Fruit fly (Drosophila melanogaster) whole organism, pupa: Measurements from ENCODE around the gene hop.

ENCODE experiments used
- CG10348 ChIP-seq: fragments of 200-800 bp; sonication (Bioruptor generic); IDR thresholded peaks from 2 replicates; pipeline ENCODE4 v1.3.6; 2022; ENCODE audit warnings: missing biosample characterization, missing genetic modification characterization
- CG12605 ChIP-seq: fragments of 200-800 bp; sonication (Bioruptor generic); IDR thresholded peaks from 2 replicates; pipeline ENCODE4 v1.3.6; 2022; ENCODE audit warnings: missing biosample characterization, missing genetic modification characterization
- CG13204 ChIP-seq: fragments of 200-800 bp; sonication (Bioruptor generic); optimal IDR thresholded peaks from 2 replicates; lab custom pipeline; 2018; ENCODE audit warnings: missing biosample characterization, mild to moderate bottlenecking, missing genetic modification characterization, moderate library complexity
- CG14655 ChIP-seq: fragments of 200-800 bp; sonication (Bioruptor generic); optimal IDR thresholded peaks from 3 replicates; lab custom pipeline; 2017; ENCODE audit warnings: mild to moderate bottlenecking, missing biosample characterization, missing genetic modification reagents, missing genetic modification characterization
- CG15710 ChIP-seq: fragments of 200-800 bp; sonication (Bioruptor generic); optimal IDR thresholded peaks from 2 replicates; lab custom pipeline; 2018; ENCODE audit warnings: missing biosample characterization, mild to moderate bottlenecking, missing genetic modification characterization, moderate library complexity
- CG17806 ChIP-seq: fragments of 200-800 bp; sonication (Bioruptor generic); optimal IDR thresholded peaks from 2 replicates; lab custom pipeline; 2018; ENCODE audit warnings: missing biosample characterization, mild to moderate bottlenecking, missing genetic modification characterization, moderate library complexity
- CG32121 ChIP-seq: fragments of 200-800 bp; sonication (Bioruptor generic); IDR thresholded peaks from 2 replicates; pipeline ENCODE4 v1.3.6; 2022; ENCODE audit warnings: missing biosample characterization, missing genetic modification characterization
- CG34367 ChIP-seq: fragments of 200-800 bp; sonication (Bioruptor generic); optimal IDR thresholded peaks from 2 replicates; lab custom pipeline; 2018; ENCODE audit warnings: missing biosample characterization, mild to moderate bottlenecking, missing genetic modification characterization
- CG4496 ChIP-seq: fragments of 200-800 bp; sonication (Bioruptor generic); IDR thresholded peaks from 3 replicates; pipeline ENCODE4 v1.3.6; 2022; ENCODE audit warnings: missing biosample characterization, missing genetic modification characterization
- CG8159 ChIP-seq: fragments of 200-800 bp; sonication (Bioruptor generic); optimal IDR thresholded peaks from 3 replicates; lab custom pipeline; 2018; ENCODE audit warnings: missing biosample characterization, mild to moderate bottlenecking, missing genetic modification characterization, moderate library complexity
- CG8301 ChIP-seq: fragments of 200-800 bp; sonication (Bioruptor generic); optimal IDR thresholded peaks from 2 replicates; lab custom pipeline; 2018; ENCODE audit warnings: missing biosample characterization, mild to moderate bottlenecking, missing genetic modification characterization
- CG9948 ChIP-seq: fragments of 200-800 bp; sonication (Bioruptor generic); optimal IDR thresholded peaks from 2 replicates; lab custom pipeline; 2018; ENCODE audit warnings: missing biosample characterization, mild to moderate bottlenecking, missing genetic modification characterization, moderate library complexity
- D1 ChIP-seq: fragments of 200-800 bp; sonication (Bioruptor generic); optimal IDR thresholded peaks from 2 replicates; lab custom pipeline; 2018; ENCODE audit warnings: missing biosample characterization, mild to moderate bottlenecking, missing genetic modification characterization, moderate library complexity
- EcR ChIP-seq: fragments of 200-800 bp; sonication (Bioruptor generic); optimal IDR thresholded peaks from 3 replicates; lab custom pipeline; 2019; ENCODE audit warnings: missing biosample characterization, missing genetic modification characterization, mild to moderate bottlenecking, moderate library complexity, missing genetic modification reagents
- Ets98B ChIP-seq: fragments of 200-800 bp; sonication (Bioruptor generic); IDR thresholded peaks from 2 replicates; pipeline ENCODE4 v1.3.6; 2022; ENCODE audit warnings: missing biosample characterization, missing genetic modification characterization
- Pif1A ChIP-seq: fragments of 200-800 bp; sonication (Bioruptor generic); optimal IDR thresholded peaks from 3 replicates; lab custom pipeline; 2016; ENCODE audit warnings: missing biosample characterization, missing genetic modification characterization
- Pif1B ChIP-seq: fragments of 200-800 bp; sonication (Bioruptor generic); optimal IDR thresholded peaks from 3 replicates; lab custom pipeline; 2016; ENCODE audit warnings: missing biosample characterization, missing genetic modification characterization
- Snoo ChIP-seq: fragments of 200-800 bp; sonication (Bioruptor generic); optimal IDR thresholded peaks from 3 replicates; lab custom pipeline; 2017; ENCODE audit warnings: missing biosample characterization, mild to moderate bottlenecking, missing genetic modification characterization, inconsistent platforms
- fd96Ca ChIP-seq: fragments of 200-800 bp; sonication (Bioruptor generic); IDR thresholded peaks from 3 replicates; pipeline ENCODE4 v1.3.6; 2022; ENCODE audit warnings: missing biosample characterization, missing genetic modification characterization
- gl ChIP-seq: fragments of 200-800 bp; sonication (Bioruptor generic); optimal IDR thresholded peaks from 2 replicates; lab custom pipeline; 2018; ENCODE audit warnings: missing biosample characterization, mild to moderate bottlenecking, missing genetic modification characterization
- rn ChIP-seq: fragments of 200-800 bp; sonication (Bioruptor generic); IDR thresholded peaks from 2 replicates; pipeline ENCODE4 v1.3.6; 2022; ENCODE audit warnings: missing biosample characterization, missing genetic modification characterization

hop gene

DNA sequence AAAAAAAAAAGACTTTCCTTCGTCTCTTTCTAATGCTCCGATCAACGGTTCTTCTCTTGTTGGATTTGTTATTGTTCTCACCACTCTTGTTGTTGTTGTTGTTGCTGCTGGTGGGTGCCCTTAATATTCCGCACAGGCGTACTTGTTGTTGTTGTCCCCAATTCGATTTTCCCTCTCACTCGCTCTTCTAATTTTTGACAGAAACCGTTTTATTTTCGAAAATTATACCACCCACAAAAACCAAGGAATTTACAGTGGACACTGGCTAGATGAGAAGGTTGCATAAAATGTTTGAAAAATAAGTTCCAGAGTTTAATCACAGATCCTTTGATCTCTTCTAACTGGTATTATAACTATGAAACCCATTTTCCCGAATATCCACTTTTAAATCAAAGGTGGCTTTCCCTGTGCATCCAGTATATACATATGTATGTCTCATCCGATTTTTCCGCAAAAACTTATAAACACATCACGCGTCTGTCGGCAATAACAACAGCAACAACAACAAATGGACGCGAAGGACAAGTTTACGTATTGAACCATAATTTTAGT lies 23.5 kb upstream of the hop start:
- TF ChIP-seq fd96Ca (GFP tag; lab: Robert Waterston, UW), result 0 out of 3 replicates have a peak, but pooled peaks have one; percentile 7
- TF ChIP-seq EcR (GFP tag; lab: Kevin White, UChicago), result no peak
- TF ChIP-seq CG34367 (tag; lab: Kevin White, UChicago), result no peak
- no peak for TF ChIP-seq CG14655
- TF ChIP-seq CG4496 (GFP tag; lab: Robert Waterston, UW), result no peak

DNA sequence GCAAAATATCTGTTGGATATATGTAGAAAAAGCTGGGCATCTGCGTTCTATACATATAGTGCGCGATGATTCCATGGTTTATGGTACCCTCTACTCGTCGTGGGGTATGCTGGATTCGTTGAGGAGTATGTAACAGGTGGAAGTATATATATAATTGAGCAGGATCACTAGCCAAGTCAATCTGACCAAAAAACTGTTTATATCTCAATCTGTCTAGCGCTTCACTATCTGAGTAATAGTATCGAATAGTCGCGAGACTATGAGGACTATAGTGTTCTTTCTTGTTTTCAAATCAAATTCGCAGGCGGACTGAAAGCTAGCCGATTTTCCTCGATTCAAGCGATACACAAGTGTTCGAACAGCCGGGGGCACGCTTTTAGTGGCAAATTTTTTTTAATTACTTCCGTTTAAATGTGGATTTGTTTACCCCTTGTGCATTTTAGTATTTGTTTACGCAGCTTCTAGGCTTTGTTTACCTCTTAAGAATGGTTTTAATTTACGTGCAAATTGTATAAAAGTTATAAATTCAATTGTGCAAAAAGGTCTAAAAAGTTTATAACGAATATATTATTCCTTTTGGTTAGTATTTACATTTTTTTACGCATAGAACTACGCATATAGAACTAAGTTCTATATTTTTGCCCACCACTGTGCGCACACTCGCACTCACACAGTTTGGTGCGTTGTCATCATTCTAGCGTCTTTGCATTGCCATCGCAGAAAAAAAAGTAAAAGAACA lies 22.9 kb upstream of the hop start:
- TF ChIP-seq CG34367 (tag; lab: Kevin White, UChicago), result peak; percentile 38
- TF ChIP-seq CG17806 (tag; lab: Kevin White, UChicago), result peak; percentile 46
- peak; percentile 81 for TF ChIP-seq CG8301 (tag; lab: Kevin White, UChicago)
- TF ChIP-seq CG9948 (tag; lab: Kevin White, UChicago), result peak; percentile 60
- TF ChIP-seq CG10348, result peak; percentile 74
- peak; percentile 50 for TF ChIP-seq CG8159 (tag; lab: Kevin White, UChicago)
- TF ChIP-seq rn (GFP tag; lab: Robert Waterston, UW), result peak; percentile 78
- TF ChIP-seq EcR (GFP tag; lab: Kevin White, UChicago), result no peak
- peak; percentile 95 for TF ChIP-seq fd96Ca (GFP tag; lab: Robert Waterston, UW)
- TF ChIP-seq Pif1B, result peak; percentile 69
- peak; percentile 88 for TF ChIP-seq CG32121 (GFP tag; lab: Robert Waterston, UW)
- TF ChIP-seq CG14655, result peak; percentile 89
- peak; percentile 19 for TF ChIP-seq Snoo (tag; lab: Kevin White, UChicago)
- TF ChIP-seq CG13204, result no peak
- peak; percentile 43 for TF ChIP-seq CG15710
- TF ChIP-seq CG4496 (GFP tag; lab: Robert Waterston, UW), result peak; percentile 94
- TF ChIP-seq CG12605 (GFP tag; lab: Robert Waterston, UW), result peak; percentile 77
- no peak for TF ChIP-seq gl (tag; lab: Kevin White, UChicago)
- no peak for TF ChIP-seq D1 (tag; lab: Kevin White, UChicago)
- peak; percentile 93 for TF ChIP-seq Ets98B
- TF ChIP-seq Pif1A (GFP tag; lab: Kevin White, UChicago), result peak; percentile 58

- peak; percentile 68 for TF ChIP-seq CG12605 (GFP tag; lab: Robert Waterston, UW)
- TF ChIP-seq EcR (GFP tag; lab: Kevin White, UChicago), result peak; percentile 34
- no peak for TF ChIP-seq CG32121 (GFP tag; lab: Robert Waterston, UW)
- peak; percentile 57; the same call in 2 of the 3 replicates for TF ChIP-seq CG4496 (GFP tag; lab: Robert Waterston, UW)
- no peak for TF ChIP-seq CG9948 (tag; lab: Kevin White, UChicago)
- no peak for TF ChIP-seq CG10348
- peak; percentile 3 for TF ChIP-seq Pif1B
- TF ChIP-seq D1 (tag; lab: Kevin White, UChicago), result peak; percentile 11
- TF ChIP-seq CG8159 (tag; lab: Kevin White, UChicago), result no peak
- no peak for TF ChIP-seq gl (tag; lab: Kevin White, UChicago)
- TF ChIP-seq Pif1A (GFP tag; lab: Kevin White, UChicago), result no peak
- TF ChIP-seq CG13204, result peak; percentile 71
- no peak for TF ChIP-seq CG14655
- no peak for TF ChIP-seq rn (GFP tag; lab: Robert Waterston, UW)
- no peak for TF ChIP-seq CG15710
- peak; percentile 1 for TF ChIP-seq CG34367 (tag; lab: Kevin White, UChicago)
- no peak for TF ChIP-seq CG8301 (tag; lab: Kevin White, UChicago)
- no peak; the same call in 2 of the 3 replicates for TF ChIP-seq fd96Ca (GFP tag; lab: Robert Waterston, UW)
- TF ChIP-seq, all 21 proteins: peak for 7
Observed at dm6 chrX:11389494-11390447, 21.9 kb upstream of the hop start.

DNA sequence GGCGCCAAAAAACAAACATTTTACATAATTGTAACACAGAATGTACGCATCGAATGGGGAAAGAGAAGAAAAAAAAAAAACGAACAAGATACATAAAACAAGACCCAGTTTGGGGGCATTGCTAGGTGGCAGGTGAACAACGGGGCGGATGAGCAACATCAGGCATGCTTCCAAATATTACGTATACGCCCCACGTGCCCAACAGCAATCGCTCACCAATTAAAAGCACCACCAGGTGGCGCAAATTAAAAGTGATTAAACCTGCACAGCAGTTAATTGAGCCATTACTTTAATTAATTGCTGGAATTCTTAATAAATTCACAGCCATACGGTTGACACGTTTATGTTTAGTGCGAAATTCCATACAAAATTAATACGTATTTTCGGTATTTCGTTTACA lies 17.6 kb upstream of the hop start:
- TF ChIP-seq Pif1B (no peak), Snoo (tag; lab: Kevin White, UChicago) (no peak), EcR (GFP tag; lab: Kevin White, UChicago) (no peak), CG8301 (tag; lab: Kevin White, UChicago) (no peak), CG34367 (tag; lab: Kevin White, UChicago) (no peak), CG17806 (tag; lab: Kevin White, UChicago) (no peak), CG32121 (GFP tag; lab: Robert Waterston, UW) (no peak), CG12605 (GFP tag; lab: Robert Waterston, UW) (no peak), CG13204 (no peak), Ets98B (no peak), Pif1A (GFP tag; lab: Kevin White, UChicago) (no peak), gl (tag; lab: Kevin White, UChicago) (no peak), CG8159 (tag; lab: Kevin White, UChicago) (no peak)

dm6 chrX:11384023-11384444 lies 16.1 kb upstream of the hop start:
- TF ChIP-seq gl (tag; lab: Kevin White, UChicago) (no peak), CG12605 (GFP tag; lab: Robert Waterston, UW) (no peak), CG8301 (tag; lab: Kevin White, UChicago) (no peak), EcR (GFP tag; lab: Kevin White, UChicago) (no peak), D1 (tag; lab: Kevin White, UChicago) (no peak), CG14655 (peak; percentile 23), Ets98B (peak; percentile 40), CG15710 (peak; percentile 47), CG13204 (no peak), Snoo (tag; lab: Kevin White, UChicago) (no peak), CG34367 (tag; lab: Kevin White, UChicago) (peak; percentile 11), CG4496 (GFP tag; lab: Robert Waterston, UW) (peak; percentile 69; the same call in 1 of the 3 replicates), CG8159 (tag; lab: Kevin White, UChicago) (peak; percentile 45), CG17806 (tag; lab: Kevin White, UChicago) (peak; percentile 38), fd96Ca (GFP tag; lab: Robert Waterston, UW) (peak; percentile 68; the same call in 2 of the 3 replicates), Pif1B (no peak), CG9948 (tag; lab: Kevin White, UChicago) (peak; percentile 28), CG32121 (GFP tag; lab: Robert Waterston, UW) (peak; percentile 58; the same call in 1 of the 2 replicates), Pif1A (GFP tag; lab: Kevin White, UChicago) (peak; percentile 19)
